Worm (Caenorhabditis elegans): Measurements from ENCODE around the gene C46G7.1.

The C46G7.1 gene

DNA sequence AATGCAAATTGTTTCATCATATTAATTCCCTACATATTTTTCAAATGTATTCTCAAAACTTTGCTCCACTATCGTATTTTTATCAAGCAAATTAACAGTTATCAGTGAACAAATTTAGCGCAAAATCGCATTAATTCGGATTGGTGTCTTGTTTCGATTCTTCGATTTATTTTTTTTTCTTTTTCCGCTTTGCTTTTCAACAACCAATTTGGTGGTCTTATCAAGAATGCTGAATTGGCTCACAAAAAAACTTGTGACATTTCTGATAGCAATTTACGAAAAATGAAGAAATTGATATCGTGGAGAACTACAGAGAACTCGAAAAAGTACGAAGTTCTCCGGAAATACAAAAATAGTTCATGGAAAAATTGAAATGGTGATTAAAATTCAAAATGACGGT is 30.7 kb downstream of the C46G7.1 start:
- TF ChIP-seq elt-2 (tag; optimal IDR thresholded peaks at IDR 0.05) (peak; percentile 89), ceh-88 (GFP tag; IDR thresholded peaks at IDR 0.05) (no peak), nhr-90 (tag; optimal IDR thresholded peaks at IDR 0.05; ENCODE audit: poor library complexity) (peak; percentile 8), fkh-4 (tag; optimal IDR thresholded peaks at IDR 0.05; ENCODE audit: borderline replicate concordance) (no peak), nhr-84 (tag; optimal IDR thresholded peaks at IDR 0.05) (no peak), jun-1 (tag; optimal IDR thresholded peaks at IDR 0.05) (peak; percentile 1), snu-23 (GFP tag; optimal IDR thresholded peaks at IDR 0.05) (no peak), efl-1 (optimal IDR thresholded peaks at IDR 0.05) (no peak), efl-1 (GFP tag; optimal IDR thresholded peaks at IDR 0.05 in 1 of 2) (no peak), nhr-11 (tag; optimal IDR thresholded peaks at IDR 0.05) (no peak), aha-1 (tag; optimal IDR thresholded peaks at IDR 0.05) (no peak), lin-14 (GFP tag; optimal IDR thresholded peaks at IDR 0.05) (peak; percentile 41), lin-35 (GFP tag; optimal IDR thresholded peaks at IDR 0.05) (peak in 1 of 2 experiments; percentile 24), lin-13 (GFP tag; optimal IDR thresholded peaks at IDR 0.05) (no peak), pax-3 (tag; optimal IDR thresholded peaks at IDR 0.05) (no peak), nhr-85 (tag) (no peak), sup-37 (GFP tag; optimal IDR thresholded peaks at IDR 0.05) (no peak), pqm-1 (tag; optimal IDR thresholded peaks at IDR 0.05) (peak; percentile 45), isw-1 (GFP tag; IDR thresholded peaks at IDR 0.05) (no peak), lsy-2 (tag; optimal IDR thresholded peaks at IDR 0.05) (no peak)

DNA sequence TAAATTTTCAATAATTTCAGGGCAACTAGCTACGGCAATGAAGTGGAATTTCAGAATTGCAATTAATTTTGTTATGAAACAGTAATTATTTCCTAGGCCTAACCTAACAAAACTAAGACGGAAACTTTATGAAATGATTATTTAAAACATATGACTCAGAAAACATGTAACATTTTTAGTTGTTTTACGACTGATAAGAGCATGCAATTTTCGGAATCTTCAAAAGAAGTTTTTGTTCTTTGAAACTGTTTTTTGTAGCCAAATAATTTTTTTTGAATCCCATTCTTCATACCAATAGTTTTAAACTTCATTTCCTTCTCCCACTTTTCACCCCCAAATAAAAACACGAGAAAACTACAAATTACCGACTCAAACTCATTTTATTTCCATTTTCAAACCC is 31.3 kb downstream of the C46G7.1 start:
- no peak for TF ChIP-seq alr-1 (tag; optimal IDR thresholded peaks at IDR 0.05; ENCODE audit: borderline replicate concordance)
- TF ChIP-seq nhr-76 (tag; optimal IDR thresholded peaks at IDR 0.05): no peak
- TF ChIP-seq sup-37 (GFP tag; optimal IDR thresholded peaks at IDR 0.05): no peak
- no peak for TF ChIP-seq hpl-2 (GFP tag; optimal IDR thresholded peaks at IDR 0.05)
- TF ChIP-seq hlh-4 (tag; optimal IDR thresholded peaks at IDR 0.05): no peak
- no peak for TF ChIP-seq C34B4.2 (tag; optimal IDR thresholded peaks at IDR 0.05)

ce11 chrIV:6051884-6052283 is 34.1 kb downstream of the C46G7.1 start:
- TF ChIP-seq vab-15 (tag; optimal IDR thresholded peaks at IDR 0.05) (no peak), lin-35 (GFP tag; optimal IDR thresholded peaks at IDR 0.05) (peak in 1 of 2 experiments; percentile 11), elt-2 (tag; optimal IDR thresholded peaks at IDR 0.05) (peak; percentile 36)

DNA sequence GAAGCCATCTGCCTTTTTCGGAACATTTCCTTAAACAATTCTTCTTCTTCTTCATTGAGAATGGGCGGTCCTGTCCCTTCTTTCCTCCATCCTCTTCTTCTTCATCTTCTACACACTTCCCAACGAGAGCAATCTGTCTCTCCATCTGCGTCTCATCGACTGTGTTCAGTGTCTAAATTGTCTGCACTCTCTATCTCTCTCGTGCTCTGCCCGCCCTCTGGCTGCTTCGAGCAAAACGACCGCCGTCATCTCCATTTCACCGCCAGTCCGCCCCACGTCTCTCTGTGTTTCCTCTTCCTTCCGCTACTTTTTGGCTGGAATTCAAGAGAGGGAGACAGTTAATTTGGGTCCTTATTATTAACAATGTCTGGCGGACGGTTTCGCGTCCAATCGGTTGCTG is 35.6 kb downstream of the C46G7.1 start:
- TF ChIP-seq ces-1 (GFP tag; optimal IDR thresholded peaks at IDR 0.05): no peak
- TF ChIP-seq ama-1 (optimal IDR thresholded peaks at IDR 0.05): no peak
- peak; percentile 16 for TF ChIP-seq snu-23 (GFP tag; optimal IDR thresholded peaks at IDR 0.05)
- peak in 1 of 2 experiments; percentile 13 for TF ChIP-seq lsy-2 (tag; optimal IDR thresholded peaks at IDR 0.05)
- TF ChIP-seq pax-3 (tag; optimal IDR thresholded peaks at IDR 0.05): no peak
- peak; percentile 1 for TF ChIP-seq fkh-8 (tag; optimal IDR thresholded peaks at IDR 0.05)
- TF ChIP-seq nhr-47 (tag; optimal IDR thresholded peaks at IDR 0.05): peak; percentile 13
- TF ChIP-seq ceh-90 (tag; optimal IDR thresholded peaks at IDR 0.05): no peak
- TF ChIP-seq nhr-85 (tag): no peak
- peak; percentile 44 to 73 for TF ChIP-seq efl-1 (optimal IDR thresholded peaks at IDR 0.05)
- no peak for TF ChIP-seq efl-1 (GFP tag; optimal IDR thresholded peaks at IDR 0.05 in 1 of 2)
- TF ChIP-seq ceh-82 (tag; optimal IDR thresholded peaks at IDR 0.05): peak in 1 of 3 experiments; percentile 48
- TF ChIP-seq rnt-1 (tag; optimal IDR thresholded peaks at IDR 0.05): peak; percentile 57
- TF ChIP-seq swsn-7 (tag; optimal IDR thresholded peaks at IDR 0.05): peak; percentile 15
- TF ChIP-seq nhr-90 (tag; optimal IDR thresholded peaks at IDR 0.05; ENCODE audit: poor library complexity): no peak
- TF ChIP-seq lin-14 (GFP tag; optimal IDR thresholded peaks at IDR 0.05): peak; percentile 63
- TF ChIP-seq lin-35 (GFP tag; optimal IDR thresholded peaks at IDR 0.05): peak in 1 of 2 experiments; percentile 18
- TF ChIP-seq mep-1 (tag; optimal IDR thresholded peaks at IDR 0.05): peak; percentile 2
- peak; percentile 47 for TF ChIP-seq nhr-71 (tag; optimal IDR thresholded peaks at IDR 0.05)
- no peak for TF ChIP-seq C04F5.9 (tag; optimal IDR thresholded peaks at IDR 0.05)
- TF ChIP-seq sptf-1 (tag; optimal IDR thresholded peaks at IDR 0.05): no peak

Measured in whole organism, L1 larva.